Worm (Caenorhabditis elegans): ENCODE data around the gene rgs-10.

DNA sequence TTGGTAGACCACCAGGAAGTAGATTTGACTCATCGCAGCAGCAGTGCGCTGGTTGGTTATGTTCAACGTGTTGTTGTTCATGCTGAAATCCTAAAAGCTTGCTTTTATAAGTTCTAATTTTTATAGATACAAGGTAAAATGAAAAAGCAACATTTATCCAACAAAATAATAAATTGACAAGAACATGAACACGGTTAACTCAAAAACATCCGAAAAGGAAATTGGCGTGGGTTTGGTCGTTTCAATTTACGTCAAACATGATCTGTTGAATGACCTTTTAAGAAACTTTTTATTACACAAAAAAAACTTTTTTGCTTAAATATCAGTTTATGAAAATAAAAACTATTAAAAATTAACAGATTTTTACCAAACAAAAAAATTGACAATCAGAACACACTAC lies 33.7 kb upstream of the rgs-10 start, which contains the start of gene ntr-2:
- TF ChIP-seq ceh-20 (GFP tag; IDR thresholded peaks at IDR 0.05) (no peak), gei-8 (GFP tag; optimal IDR thresholded peaks at IDR 0.05) (no peak), ceh-82 (tag; optimal IDR thresholded peaks at IDR 0.05) (no peak)
